Worm (Caenorhabditis elegans): ENCODE data around the gene F59A7.7.

- TF ChIP-seq lin-39 (tag; optimal IDR thresholded peaks at IDR 0.05) = no peak
- TF ChIP-seq nhr-76 (tag; optimal IDR thresholded peaks at IDR 0.05) = no peak
- no peak for TF ChIP-seq nhr-11 (tag; optimal IDR thresholded peaks at IDR 0.05)
- TF ChIP-seq elt-1 (tag; optimal IDR thresholded peaks at IDR 0.05) = no peak
- no peak for TF ChIP-seq nhr-12 (tag; optimal IDR thresholded peaks at IDR 0.05)
- TF ChIP-seq nhr-237 (tag; optimal IDR thresholded peaks at IDR 0.05) = no peak
- TF ChIP-seq nhr-28 (tag; optimal IDR thresholded peaks at IDR 0.05) = no peak
- TF ChIP-seq snpc-4 (tag; optimal IDR thresholded peaks at IDR 0.05) = no peak
Observed at ce11 chrV:1992515-1992968, 19.3 kb upstream of the F59A7.7 start, which contains the start of gene tnt-4.
